Comparison of ENCODE assay signal across 2 worm cellular contexts in the genomic region with DNA sequence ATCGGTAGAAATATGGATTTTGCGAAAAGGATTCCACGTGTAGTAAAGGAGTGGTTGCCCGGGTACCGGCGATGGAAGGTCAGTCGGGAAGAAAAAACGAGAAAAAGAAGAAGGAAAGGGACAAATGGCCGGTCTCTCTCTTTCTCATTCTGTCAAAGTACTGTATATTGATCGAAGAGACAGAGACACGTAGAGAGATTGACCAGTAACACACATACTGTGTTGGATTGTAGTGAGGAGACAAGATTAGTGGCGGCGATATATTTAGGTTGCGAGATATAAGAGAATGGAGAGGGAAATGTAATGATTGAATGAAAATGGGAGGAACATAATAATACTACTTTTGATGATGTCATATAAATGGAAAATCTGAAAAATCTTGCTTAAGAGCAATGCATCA.
A peak's percentile ranks its signal among the peaks of the same experiment; 100 is the strongest.
TF ChIP-seq lines count a peak whose summit lies in the region.

No protein-coding gene starts in this region.

TF ChIP-seq in whole organism, L1 larva, 84 proteins besides CTCF, POLR2A, EP300 and RAD21 (continued from another document):
- TF ChIP-seq lsy-2 (tag; optimal IDR thresholded peaks at IDR 0.05; lab: Kevin White, UChicago) (peak; percentile 7 to 69), mab-9 (GFP tag; IDR thresholded peaks at IDR 0.05; lab: Robert Waterston, UW) (no peak), efl-1 (optimal IDR thresholded peaks at IDR 0.05; lab: Kevin White, UChicago) (peak in 1 of 2 experiments; percentile 1), efl-1 (GFP tag; optimal IDR thresholded peaks at IDR 0.05 in 1 of 2; lab: Kevin White, UChicago) (peak in 1 of 2 experiments; percentile 85), nhr-77 (tag; optimal IDR thresholded peaks at IDR 0.05; lab: Kevin White, UChicago) (no peak), nhr-11 (tag; optimal IDR thresholded peaks at IDR 0.05; lab: Kevin White, UChicago) (no peak), lin-14 (GFP tag; optimal IDR thresholded peaks at IDR 0.05; lab: Kevin White, UChicago) (peak; percentile 54), nhr-76 (tag; optimal IDR thresholded peaks at IDR 0.05; lab: Kevin White, UChicago) (no peak), C16A3.4 (tag; optimal IDR thresholded peaks at IDR 0.05; lab: Kevin White, UChicago) (peak; percentile 0), snpc-4 (tag; optimal IDR thresholded peaks at IDR 0.05; lab: Kevin White, UChicago) (no peak), isw-1 (GFP tag; IDR thresholded peaks at IDR 0.05; lab: Robert Waterston, UW) (no peak), irx-1 (tag; optimal IDR thresholded peaks at IDR 0.05; lab: Kevin White, UChicago) (no peak), nhr-85 (tag; lab: Kevin White, UChicago) (peak; percentile 66), F16B12.6 (tag; optimal IDR thresholded peaks at IDR 0.05; lab: Kevin White, UChicago) (no peak), mep-1 (tag; optimal IDR thresholded peaks at IDR 0.05; lab: Kevin White, UChicago) (peak; percentile 76), efl-3 (GFP tag; optimal IDR thresholded peaks at IDR 0.05; lab: Kevin White, UChicago) (no peak), hlh-17 (GFP tag; optimal IDR thresholded peaks at IDR 0.05; lab: Kevin White, UChicago; ENCODE audit: borderline replicate concordance) (no peak), snu-23 (GFP tag; optimal IDR thresholded peaks at IDR 0.05; lab: Kevin White, UChicago) (peak; percentile 57), pqm-1 (tag; optimal IDR thresholded peaks at IDR 0.05; lab: Kevin White, UChicago) (no peak), tlp-1 (tag; optimal IDR thresholded peaks at IDR 0.05; lab: Kevin White, UChicago) (no peak), hpl-2 (GFP tag; optimal IDR thresholded peaks at IDR 0.05; lab: Kevin White, UChicago) (no peak), lin-35 (GFP tag; optimal IDR thresholded peaks at IDR 0.05; lab: Kevin White, UChicago) (peak in 1 of 2 experiments; percentile 27), grh-1 (GFP tag; IDR thresholded peaks at IDR 0.05; lab: Robert Waterston, UW) (peak; percentile 27; the same call in 1 of the 2 replicates), ceh-63 (GFP tag; optimal IDR thresholded peaks at IDR 0.05; lab: Kevin White, UChicago) (no peak), lin-15B (tag; optimal IDR thresholded peaks at IDR 0.05; lab: Kevin White, UChicago) (no peak), elt-3 (tag; optimal IDR thresholded peaks at IDR 0.05; lab: Kevin White, UChicago) (peak in 2 of 6 experiments; percentile 11 to 65), pax-3 (tag; optimal IDR thresholded peaks at IDR 0.05; lab: Kevin White, UChicago) (no peak), unc-86 (tag; optimal IDR thresholded peaks at IDR 0.05; lab: Kevin White, UChicago) (no peak), nhr-90 (tag; optimal IDR thresholded peaks at IDR 0.05; lab: Kevin White, UChicago; ENCODE audit: poor library complexity) (peak; percentile 27), jun-1 (tag; optimal IDR thresholded peaks at IDR 0.05; lab: Kevin White, UChicago) (no peak), nhr-20 (tag; optimal IDR thresholded peaks at IDR 0.05; lab: Kevin White, UChicago) (peak; percentile 56)

TF ChIP-seq in whole organism, L2 larva, 48 proteins besides CTCF, POLR2A, EP300 and RAD21 (continued from another document):
- TF ChIP-seq gmeb-1 (tag; optimal IDR thresholded peaks at IDR 0.05; lab: Kevin White, UChicago): no peak
- no peak for TF ChIP-seq zag-1 (tag; optimal IDR thresholded peaks at IDR 0.05; lab: Kevin White, UChicago)
- peak; percentile 6 for TF ChIP-seq fos-1 (tag; optimal IDR thresholded peaks at IDR 0.05; lab: Kevin White, UChicago)
- no peak for TF ChIP-seq unc-62 (GFP tag; optimal IDR thresholded peaks at IDR 0.05; lab: Kevin White, UChicago)
- peak; percentile 44 for TF ChIP-seq nhr-25 (tag; optimal IDR thresholded peaks at IDR 0.05; lab: Kevin White, UChicago)
- TF ChIP-seq mbf-1 (tag; optimal IDR thresholded peaks at IDR 0.05; lab: Kevin White, UChicago): no peak
- peak; percentile 19 for TF ChIP-seq sma-3 (GFP tag; optimal IDR thresholded peaks at IDR 0.05; lab: Kevin White, UChicago)
- no peak for TF ChIP-seq lin-11 (tag; optimal IDR thresholded peaks at IDR 0.05; lab: Kevin White, UChicago)
- no peak for TF ChIP-seq skn-1 (tag; optimal IDR thresholded peaks at IDR 0.05; lab: Kevin White, UChicago)
- no peak for TF ChIP-seq R02D3.7 (tag; optimal IDR thresholded peaks at IDR 0.05; lab: Kevin White, UChicago)
- TF ChIP-seq nhr-10 (tag; optimal IDR thresholded peaks at IDR 0.05; lab: Kevin White, UChicago): no peak
- TF ChIP-seq dmd-4 (tag; optimal IDR thresholded peaks at IDR 0.05; lab: Kevin White, UChicago): no peak
- no peak for TF ChIP-seq sem-4 (tag; optimal IDR thresholded peaks at IDR 0.05; lab: Kevin White, UChicago)
- TF ChIP-seq ztf-1 (GFP tag; conservative IDR thresholded peaks at IDR 0.05; lab: Robert Waterston, UW): no peak
- no peak for TF ChIP-seq unc-55 (GFP tag; optimal IDR thresholded peaks at IDR 0.05; lab: Kevin White, UChicago)
